Worm (Caenorhabditis elegans): ENCODE data around the gene frm-2.

ce11 chrIII:5988461-5988860 lies 6.5 kb upstream of the frm-2 start:
- no peak for TF ChIP-seq nhr-25 (tag; optimal IDR thresholded peaks at IDR 0.05)
- TF ChIP-seq elt-1 (tag; optimal IDR thresholded peaks at IDR 0.05), result no peak
